Fruit fly (Drosophila melanogaster) whole organism, embryonic: ENCODE data around the gene crc.
A peak's percentile ranks its signal among the peaks of the same experiment; 100 is the strongest.

Experiments used
- Abd-B ChIP-seq: fragments of 200-800 bp; sonication (Bioruptor generic); optimal IDR thresholded peaks from 2 replicates; lab custom pipeline; 2018; ENCODE audit warnings: missing biosample characterization, mild to moderate bottlenecking, missing genetic modification characterization, moderate library complexity
- Ada2b ChIP-seq: fragments of 200-800 bp; sonication (Bioruptor generic); IDR thresholded peaks from 2 replicates; pipeline ENCODE4 v1.3.6; 2022; ENCODE audit warnings: missing biosample characterization, missing genetic modification characterization
- Blimp-1 ChIP-seq: fragments of 200-800 bp; sonication (Bioruptor generic); optimal IDR thresholded peaks from 3 replicates; lab custom pipeline; 2018; ENCODE audit warnings: missing biosample characterization, missing genetic modification characterization, mild to moderate bottlenecking, moderate library complexity, missing genetic modification reagents
- CG11723 ChIP-seq: fragments of 200-800 bp; sonication (Bioruptor generic); optimal IDR thresholded peaks from 2 replicates; lab custom pipeline; 2017; ENCODE audit warnings: missing biosample characterization, mild to moderate bottlenecking, missing genetic modification characterization
- CG12659 ChIP-seq: fragments of 200-800 bp; sonication (Bioruptor generic); optimal IDR thresholded peaks from 3 replicates; lab custom pipeline; 2017; ENCODE audit warnings: mild to moderate bottlenecking, missing biosample characterization, missing genetic modification reagents, missing genetic modification characterization
- CG12942 ChIP-seq: fragments of 200-800 bp; sonication (Bioruptor generic); optimal IDR thresholded peaks from 3 replicates; lab custom pipeline; 2016; ENCODE audit warnings: missing biosample characterization, missing genetic modification characterization
- CG13624 ChIP-seq: fragments of 200-800 bp; sonication (Bioruptor generic); optimal IDR thresholded peaks from 2 replicates; lab custom pipeline; 2016; ENCODE audit warnings: missing biosample characterization, missing genetic modification characterization
- CG13894 ChIP-seq: fragments of 200-800 bp; sonication (Bioruptor generic); optimal IDR thresholded peaks from 3 replicates; lab custom pipeline; 2018; ENCODE audit warnings: missing biosample characterization, mild to moderate bottlenecking, missing genetic modification characterization, moderate library complexity
- CG14965 ChIP-seq: fragments of 200-800 bp; sonication (Bioruptor generic); optimal IDR thresholded peaks from 2 replicates; lab custom pipeline; 2016; ENCODE audit warnings: missing biosample characterization, missing genetic modification characterization, borderline replicate concordance
- CG15269 ChIP-seq: fragments of 200-800 bp; sonication (Bioruptor generic); optimal IDR thresholded peaks from 2 replicates; lab custom pipeline; 2018; ENCODE audit warnings: missing biosample characterization, mild to moderate bottlenecking, missing genetic modification characterization, moderate library complexity
- CG1602 ChIP-seq: fragments of 200-800 bp; sonication (Bioruptor generic); optimal IDR thresholded peaks from 3 replicates; lab custom pipeline; 2016; ENCODE audit warnings: missing biosample characterization, missing genetic modification characterization
- CG1647 ChIP-seq: fragments of 200-800 bp; sonication (Bioruptor generic); optimal IDR thresholded peaks from 3 replicates; lab custom pipeline; 2016; ENCODE audit warnings: missing biosample characterization, missing genetic modification characterization
- CG16813 ChIP-seq: fragments of 200-800 bp; sonication (Bioruptor generic); IDR thresholded peaks from 3 replicates; pipeline ENCODE4 v1.3.6; 2022; ENCODE audit warnings: missing biosample characterization, missing genetic modification characterization; ENCODE audit not compliant: partially characterized antibody
- CG17829 ChIP-seq: fragments of 200-800 bp; optimal IDR thresholded peaks from 2 replicates; lab custom pipeline; 2019; ENCODE audit warnings: missing biosample characterization, mild to moderate bottlenecking, missing genetic modification characterization, moderate library complexity
- CG1832 ChIP-seq: fragments of 200-800 bp; sonication (Bioruptor generic); optimal IDR thresholded peaks from 2 replicates; lab custom pipeline; 2017; ENCODE audit warnings: missing biosample characterization, mild to moderate bottlenecking, missing genetic modification characterization, inconsistent platforms
- CG18599 ChIP-seq: fragments of 200-800 bp; sonication (Bioruptor generic); optimal IDR thresholded peaks from 3 replicates; lab custom pipeline; 2017; ENCODE audit warnings: missing biosample characterization, missing genetic modification characterization, mild to moderate bottlenecking, moderate library complexity, missing genetic modification reagents
- CG31441 ChIP-seq: fragments of 200-800 bp; sonication (Bioruptor generic); IDR thresholded peaks from 2 replicates; pipeline ENCODE4 v1.3.6; 2022; ENCODE audit warnings: missing biosample characterization, missing genetic modification characterization
- CG33213 ChIP-seq: fragments of 200-800 bp; sonication (Bioruptor generic); optimal IDR thresholded peaks from 3 replicates; lab custom pipeline; 2016; ENCODE audit warnings: missing biosample characterization, missing genetic modification characterization
- CG7372 ChIP-seq: fragments of 200-800 bp; sonication (Bioruptor generic); IDR thresholded peaks from 2 replicates; pipeline ENCODE4 v1.3.6; 2022; ENCODE audit warnings: missing biosample characterization, missing genetic modification characterization
- CG7928 ChIP-seq: fragments of 200-800 bp; sonication (Bioruptor generic); optimal IDR thresholded peaks from 2 replicates; lab custom pipeline; 2017; ENCODE audit warnings: missing biosample characterization, mild to moderate bottlenecking, missing genetic modification characterization
- Dbx ChIP-seq: fragments of 200-800 bp; sonication (Bioruptor generic); IDR thresholded peaks from 3 replicates; pipeline ENCODE4 v1.3.6; 2022; ENCODE audit warnings: missing biosample characterization, missing genetic modification characterization
- Elba2 ChIP-seq: fragments of 200-800 bp; sonication (Bioruptor generic); optimal IDR thresholded peaks from 3 replicates; lab custom pipeline; 2016; ENCODE audit warnings: missing biosample characterization, missing genetic modification characterization
- Gug ChIP-seq: fragments of 200-800 bp; sonication (Bioruptor generic); IDR thresholded peaks from 4 replicates; pipeline ENCODE4 v1.3.6; 2022; ENCODE audit warnings: missing biosample characterization, missing genetic modification characterization
- Hmx ChIP-seq: fragments of 200-800 bp; sonication (Bioruptor generic); optimal IDR thresholded peaks from 2 replicates; lab custom pipeline; 2016; ENCODE audit warnings: missing biosample characterization, missing genetic modification characterization
- Neu2 ChIP-seq: fragments of 200-800 bp; sonication (Bioruptor generic); optimal IDR thresholded peaks from 3 replicates; lab custom pipeline; 2016; ENCODE audit warnings: missing biosample characterization, missing genetic modification characterization, borderline replicate concordance
- Oli ChIP-seq: fragments of 200-800 bp; sonication (Bioruptor generic); optimal IDR thresholded peaks from 2 replicates; lab custom pipeline; 2018; ENCODE audit warnings: missing biosample characterization, mild to moderate bottlenecking, missing genetic modification characterization, moderate library complexity
- ash1 ChIP-seq: fragments of 200-800 bp; sonication (Bioruptor generic); optimal IDR thresholded peaks from 2 replicates; lab custom pipeline; 2018; ENCODE audit warnings: missing biosample characterization, mild to moderate bottlenecking, missing genetic modification characterization
- az2 ChIP-seq: fragments of 200-800 bp; sonication (Bioruptor generic); optimal IDR thresholded peaks from 3 replicates; lab custom pipeline; 2016; ENCODE audit warnings: missing biosample characterization, missing genetic modification characterization
- bab2 ChIP-seq: fragments of 200-800 bp; sonication (Bioruptor generic); optimal IDR thresholded peaks from 2 replicates; lab custom pipeline; 2016; ENCODE audit warnings: missing biosample characterization, missing genetic modification characterization
- bowl ChIP-seq: fragments of 200-800 bp; sonication (Bioruptor generic); IDR thresholded peaks from 2 replicates; pipeline ENCODE4 v1.3.6; 2022; ENCODE audit warnings: missing biosample characterization, missing genetic modification characterization
- cato ChIP-seq: fragments of 200-800 bp; sonication (Bioruptor generic); optimal IDR thresholded peaks from 2 replicates; lab custom pipeline; 2016; ENCODE audit warnings: missing biosample characterization, missing genetic modification characterization, borderline replicate concordance
- chm ChIP-seq: fragments of 200-800 bp; sonication (Bioruptor generic); IDR thresholded peaks from 2 replicates; pipeline ENCODE4 v1.3.6; 2022; ENCODE audit warnings: missing biosample characterization, missing genetic modification characterization
- da ChIP-seq: fragments of 200-800 bp; sonication (Bioruptor generic); optimal IDR thresholded peaks from 2 replicates; lab custom pipeline; 2016; ENCODE audit warnings: missing biosample characterization, missing genetic modification characterization
- emc ChIP-seq: fragments of 200-800 bp; sonication (Bioruptor generic); optimal IDR thresholded peaks from 2 replicates; lab custom pipeline; 2016; ENCODE audit warnings: missing biosample characterization, missing genetic modification characterization
- fru ChIP-seq: fragments of >200 bp; optimal IDR thresholded peaks from 2 replicates; lab custom pipeline; 2017
- ftz-f1 ChIP-seq: fragments of 200-800 bp; sonication (Bioruptor generic); optimal IDR thresholded peaks from 2 replicates; lab custom pipeline; 2016; ENCODE audit warnings: missing biosample characterization, missing genetic modification characterization
- grau ChIP-seq: fragments of 200-800 bp; optimal IDR thresholded peaks from 3 replicates; lab custom pipeline; 2019; ENCODE audit warnings: missing biosample characterization, mild to moderate bottlenecking, missing genetic modification characterization, moderate library complexity
- hth ChIP-seq: fragments of >200 bp; optimal IDR thresholded peaks from 2 replicates; lab custom pipeline; 2017; ENCODE audit warnings: inconsistent platforms
- jumu ChIP-seq: fragments of 200-800 bp; sonication (Bioruptor generic); optimal IDR thresholded peaks from 3 replicates; lab custom pipeline; 2016; ENCODE audit warnings: missing biosample characterization, missing genetic modification characterization
- mld ChIP-seq: fragments of 200-800 bp; sonication (Bioruptor generic); IDR thresholded peaks from 3 replicates; pipeline ENCODE4 v1.3.6; 2022; ENCODE audit warnings: missing biosample characterization, missing genetic modification characterization; ENCODE audit not compliant: partially characterized antibody
- pb ChIP-seq: fragments of 200-800 bp; sonication (Bioruptor generic); optimal IDR thresholded peaks from 3 replicates; lab custom pipeline; 2016; ENCODE audit warnings: missing biosample characterization, missing genetic modification characterization
- phol ChIP-seq: fragments of 200-800 bp; sonication (Bioruptor generic); optimal IDR thresholded peaks from 3 replicates; lab custom pipeline; 2018; ENCODE audit warnings: missing biosample characterization, mild to moderate bottlenecking, missing genetic modification characterization, moderate library complexity
- pros ChIP-seq: fragments of 200-800 bp; sonication (Bioruptor generic); optimal IDR thresholded peaks from 3 replicates; lab custom pipeline; 2019; ENCODE audit warnings: missing biosample characterization, mild to moderate bottlenecking, missing genetic modification characterization, moderate library complexity
- ranshi ChIP-seq: fragments of 200-800 bp; sonication (Bioruptor generic); IDR thresholded peaks from 2 replicates; pipeline ENCODE4 v1.3.6; 2022; ENCODE audit warnings: missing biosample characterization, missing genetic modification characterization
- row ChIP-seq: fragments of 200-800 bp; sonication (Bioruptor generic); IDR thresholded peaks from 3 replicates; pipeline ENCODE4 v1.3.6; 2022; ENCODE audit warnings: missing biosample characterization, missing genetic modification characterization
- tgo ChIP-seq: fragments of 200-800 bp; sonication (Bioruptor generic); IDR thresholded peaks from 3 replicates; pipeline ENCODE4 v1.3.6; 2022; ENCODE audit warnings: missing biosample characterization, missing genetic modification characterization
- tll ChIP-seq, 2 experiments: fragments of 200-800 bp in 1 of 2; fragments of >200 bp in 1 of 2; sonication (Bioruptor generic) in 1 of 2; optimal IDR thresholded peaks; 2 replicates each; lab custom pipeline; 2017 to 2019; ENCODE audit warnings: missing biosample characterization in 2 of 2, missing genetic modification characterization in 2 of 2, mild to moderate bottlenecking in 1 of 2, moderate library complexity in 1 of 2
- tna ChIP-seq: fragments of 200-800 bp; sonication (Bioruptor generic); IDR thresholded peaks from 2 replicates; pipeline ENCODE4 v1.3.6; 2022; ENCODE audit warnings: missing biosample characterization, missing genetic modification characterization; ENCODE audit not compliant: partially characterized antibody
- trh ChIP-seq: fragments of 200-800 bp; sonication (Bioruptor generic); optimal IDR thresholded peaks from 2 replicates; lab custom pipeline; 2016; ENCODE audit warnings: missing biosample characterization, missing genetic modification characterization
- vnd ChIP-seq: fragments of 200-800 bp; sonication (Bioruptor generic); IDR thresholded peaks from 3 replicates; pipeline ENCODE4 v1.3.6; 2022; ENCODE audit warnings: missing biosample characterization, missing genetic modification characterization; ENCODE audit not compliant: partially characterized antibody

The crc gene

DNA sequence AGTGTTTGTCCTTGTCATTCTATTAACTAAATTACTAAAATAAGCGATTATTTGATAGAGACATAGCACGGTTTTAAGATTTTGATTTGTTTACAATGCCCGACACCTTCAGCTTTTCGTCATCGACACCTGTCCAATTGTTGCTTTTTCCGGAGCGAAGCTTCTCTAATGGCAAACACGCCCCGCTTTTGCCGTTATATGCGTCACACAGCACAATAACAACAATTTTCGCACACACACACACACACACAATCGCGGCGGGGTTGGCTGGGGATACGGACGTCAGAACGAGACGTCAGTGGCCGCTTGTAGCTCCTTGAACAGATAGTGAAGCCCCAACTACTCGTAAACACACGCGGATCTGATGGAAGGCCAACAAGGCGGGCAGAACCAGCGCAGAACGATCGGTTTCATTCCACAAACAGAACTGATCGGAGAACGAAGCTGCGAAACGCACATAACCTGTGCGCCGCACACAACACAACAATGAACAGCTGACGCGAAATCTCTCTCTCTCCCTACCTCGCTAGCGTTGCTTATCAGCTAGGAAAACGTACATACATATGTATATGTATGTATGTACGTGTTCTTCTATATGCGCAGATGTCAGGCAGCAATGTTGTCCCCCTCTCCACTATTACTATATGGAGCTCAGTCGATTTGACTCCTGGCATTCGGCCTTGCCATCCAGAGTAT, 1.5 kb upstream of the crc start:
- TF ChIP-seq CG16813 (GFP tag; lab: Robert Waterston, UW) (no peak), CG1647 (GFP tag; lab: Kevin White, UChicago) (no peak), cato (GFP tag; lab: Kevin White, UChicago) (no peak), ash1 (GFP tag; lab: Kevin White, UChicago) (peak; percentile 69), vnd (no peak), Blimp-1 (GFP tag; lab: Kevin White, UChicago) (no peak), Gug (GFP tag; lab: Robert Waterston, UW) (0 out of 4 replicates have a peak, but pooled peaks have one; percentile 8), CG15269 (tag; lab: Kevin White, UChicago) (peak; percentile 16), Hmx (GFP tag; lab: Kevin White, UChicago) (no peak), CG1832 (no peak), ranshi (GFP tag; lab: Robert Waterston, UW) (no peak; the same call in 1 of the 2 replicates), pb (GFP tag; lab: Kevin White, UChicago) (no peak), tgo (GFP tag; lab: Robert Waterston, UW) (no peak), Elba2 (GFP tag; lab: Kevin White, UChicago) (no peak), chm (GFP tag; lab: Robert Waterston, UW) (no peak; the same call in 1 of the 2 replicates), mld (GFP tag; lab: Robert Waterston, UW) (no peak), jumu (GFP tag; lab: Kevin White, UChicago) (no peak), CG13624 (GFP tag; lab: Kevin White, UChicago) (no peak), bowl (GFP tag; lab: Robert Waterston, UW) (no peak), CG7928 (GFP tag; lab: Kevin White, UChicago) (no peak), pros (GFP tag; lab: Kevin White, UChicago) (no peak), phol (tag; lab: Kevin White, UChicago) (no peak), emc (GFP tag; lab: Kevin White, UChicago) (no peak), hth (lab: Kevin White, UChicago) (no peak), CG14965 (GFP tag; lab: Kevin White, UChicago) (no peak), Neu2 (GFP tag; lab: Kevin White, UChicago) (no peak), Ada2b (no peak), tll (GFP tag; optimal IDR thresholded peaks at IDR 0.05; lab: Kevin White, UChicago) (peak in 1 of 2 experiments; percentile 41), Dbx (GFP tag; lab: Robert Waterston, UW) (peak; percentile 71; the same call in 1 of the 3 replicates), tna (no peak), CG12659 (GFP tag; lab: Kevin White, UChicago) (no peak), CG7372 (GFP tag; lab: Robert Waterston, UW) (no peak), CG13894 (tag; lab: Kevin White, UChicago) (peak; percentile 60), bab2 (no peak), CG11723 (GFP tag; lab: Kevin White, UChicago) (no peak), CG1602 (GFP tag; lab: Kevin White, UChicago) (no peak), CG33213 (GFP tag; lab: Kevin White, UChicago) (no peak), CG18599 (GFP tag; lab: Kevin White, UChicago) (peak; percentile 60), row (GFP tag; lab: Robert Waterston, UW) (no peak), CG31441 (GFP tag; lab: Robert Waterston, UW) (no peak), Abd-B (GFP tag; lab: Kevin White, UChicago) (no peak), CG17829 (tag; lab: Kevin White, UChicago) (peak; percentile 5), ftz-f1 (GFP tag; lab: Kevin White, UChicago) (peak; percentile 80), az2 (no peak), trh (GFP tag; lab: Kevin White, UChicago) (no peak), Oli (tag; lab: Kevin White, UChicago) (no peak), fru (lab: Kevin White, UChicago) (no peak), grau (tag; lab: Kevin White, UChicago) (peak; percentile 25), CG12942 (GFP tag; lab: Kevin White, UChicago) (no peak), da (GFP tag; lab: Kevin White, UChicago) (no peak)
